Worm (Caenorhabditis elegans) whole organism, dauer: ENCODE results near the gene vps-52.

Source experiments
- unc-62 ChIP-seq: sonication (generic microtip); optimal IDR thresholded peaks from 2 replicates; lab custom pipeline; 2017; ENCODE audit warnings: missing biosample characterization, missing genetic modification reagents, missing genetic modification characterization

vps-52 gene

ce11 chrX:7587741-7588235 lies 22.7 kb downstream of the vps-52 start:
- TF ChIP-seq unc-62 (GFP tag; lab: Kevin White, UChicago) = no peak

- no peak for TF ChIP-seq unc-62 (GFP tag; lab: Kevin White, UChicago)
Observed at ce11 chrX:7590756-7591155, 25.6 kb downstream of the vps-52 start.

- no peak for TF ChIP-seq unc-62 (GFP tag; lab: Kevin White, UChicago)
Observed at ce11 chrX:7593931-7594544, 28.9 kb downstream of the vps-52 start.

ce11 chrX:7596029-7596428 lies 30.9 kb downstream of the vps-52 start:
- no peak for TF ChIP-seq unc-62 (GFP tag; lab: Kevin White, UChicago)

- no peak for TF ChIP-seq unc-62 (GFP tag; lab: Kevin White, UChicago)
Observed at ce11 chrX:7596627-7597026, 31.5 kb downstream of the vps-52 start, which contains the start of gene C44E12.1. TSS of gene C44E12.1 (plus strand) at chrX:7596927.

- TF ChIP-seq unc-62 (GFP tag; lab: Kevin White, UChicago) = no peak
Observed at ce11 chrX:7607982-7608381, 42.9 kb downstream of the vps-52 start, which contains the start of gene twk-17. TSS of gene twk-17 (minus strand) at chrX:7608082.

ce11 chrX:7614466-7614865 lies 49.3 kb downstream of the vps-52 start:
- TF ChIP-seq unc-62 (GFP tag; lab: Kevin White, UChicago) = no peak
